Fruit fly (Drosophila melanogaster) whole organism: Measurements from ENCODE around the gene PolA2.

Source experiments
- CG8478 ChIP-seq: fragments of >200 bp; optimal IDR thresholded peaks from 2 replicates; lab custom pipeline; 2018; ENCODE audit warnings: inconsistent platforms
- pan ChIP-seq: fragments of >200 bp; optimal IDR thresholded peaks from 2 replicates; lab custom pipeline; 2017
- usp ChIP-seq: fragments of >200 bp; optimal IDR thresholded peaks from 2 replicates; lab custom pipeline; 2017; ENCODE audit warnings: missing biosample characterization, missing genetic modification characterization, mixed read lengths

dm6 chr3R:27246264-27246663 lies 7.3 kb downstream of the PolA2 start:
- TF ChIP-seq pan (lab: Kevin White, UChicago) (no peak), CG8478 (lab: Kevin White, UChicago) (no peak), usp (GFP tag; lab: Kevin White, UChicago) (no peak)
